Worm (Caenorhabditis elegans) whole organism, late embryonic: ENCODE data around the gene R05H5.4.

ENCODE experiments used
- nhr-11 ChIP-seq: fragments of 150-350 bp; optimal IDR thresholded peaks from 2 replicates; lab custom pipeline; 2014; ENCODE audit warnings: missing biosample characterization, missing genetic modification characterization
- pag-3 ChIP-seq: sonication (generic microtip); optimal IDR thresholded peaks from 2 replicates; lab custom pipeline; 2016; ENCODE audit warnings: missing compliant biosample characterization, missing genetic modification characterization, borderline replicate concordance
- pqm-1 ChIP-seq: sonication (generic microtip); optimal IDR thresholded peaks from 2 replicates; lab custom pipeline; 2016; ENCODE audit warnings: missing genetic modification characterization, missing compliant biosample characterization
- rnt-1 ChIP-seq: sonication (generic microtip); optimal IDR thresholded peaks from 2 replicates; lab custom pipeline; 2016; ENCODE audit warnings: missing genetic modification characterization, missing compliant biosample characterization
- sox-4 ChIP-seq: sonication (generic microtip); optimal IDR thresholded peaks from 2 replicates; lab custom pipeline; 2017; ENCODE audit warnings: mild to moderate bottlenecking, missing genetic modification characterization, inconsistent platforms, missing compliant biosample characterization

DNA sequence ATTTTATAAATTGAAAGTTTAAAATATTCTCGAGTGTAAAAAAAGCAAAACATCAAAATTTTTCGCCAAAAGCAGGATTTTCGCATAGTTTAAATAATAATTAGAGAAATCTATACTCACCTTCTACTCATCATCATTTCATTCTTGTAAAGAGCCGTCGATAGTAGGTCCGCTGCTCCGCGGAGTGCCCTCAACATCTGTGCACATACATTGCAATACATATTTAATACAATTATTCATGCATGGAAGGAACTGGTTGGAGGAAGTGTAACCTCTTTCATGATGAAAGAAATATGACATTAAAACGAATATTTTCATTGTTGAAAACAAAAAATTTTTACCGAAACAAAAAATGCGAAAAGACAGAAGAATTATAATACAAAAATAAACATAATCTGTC is 42.5 kb upstream of the R05H5.4 start, which contains the start of gene mrps-14:
- TF ChIP-seq pag-3 (no peak), nhr-11 (tag; lab: Kevin White, UChicago) (no peak), rnt-1 (tag; lab: Kevin White, UChicago) (no peak), pqm-1 (tag; lab: Kevin White, UChicago) (no peak), sox-4 (no peak)
